Fruit fly (Drosophila melanogaster) whole organism, adult: ENCODE results near the gene Nnp-1.
A peak's percentile ranks its signal among the peaks of the same experiment; 100 is the strongest.

Source experiments
- CG11617 ChIP-seq: fragments of 200-800 bp; sonication (Bioruptor generic); optimal IDR thresholded peaks from 2 replicates; lab custom pipeline; 2017; ENCODE audit warnings: mild to moderate bottlenecking, missing biosample characterization, missing genetic modification reagents, missing genetic modification characterization
- CG12768 ChIP-seq: fragments of 200-800 bp; sonication (Bioruptor generic); optimal IDR thresholded peaks from 2 replicates; lab custom pipeline; 2017; ENCODE audit warnings: missing biosample characterization, missing genetic modification characterization, mild to moderate bottlenecking, moderate library complexity, missing genetic modification reagents
- CG14711 ChIP-seq: fragments of 200-800 bp; sonication (Bioruptor generic); optimal IDR thresholded peaks from 2 replicates; lab custom pipeline; 2018; ENCODE audit warnings: missing biosample characterization, mild to moderate bottlenecking, missing genetic modification characterization, moderate library complexity
- CG1620 ChIP-seq: fragments of 200-800 bp; sonication (Bioruptor generic); optimal IDR thresholded peaks from 2 replicates; lab custom pipeline; 2016; ENCODE audit warnings: missing biosample characterization, missing genetic modification characterization
- CG33017 ChIP-seq: fragments of 200-800 bp; sonication (Bioruptor generic); optimal IDR thresholded peaks from 2 replicates; lab custom pipeline; 2018; ENCODE audit warnings: missing biosample characterization, mild to moderate bottlenecking, missing genetic modification characterization, moderate library complexity
- CG5204 ChIP-seq: fragments of 200-800 bp; sonication (Bioruptor generic); optimal IDR thresholded peaks from 2 replicates; lab custom pipeline; 2016; ENCODE audit warnings: missing biosample characterization, missing genetic modification characterization
- CG7045 ChIP-seq: fragments of 200-800 bp; sonication (Bioruptor generic); optimal IDR thresholded peaks from 2 replicates; lab custom pipeline; 2017; ENCODE audit warnings: missing biosample characterization, mild to moderate bottlenecking, missing genetic modification characterization
- CG7101 ChIP-seq: fragments of 200-800 bp; sonication (Bioruptor generic); optimal IDR thresholded peaks from 2 replicates; lab custom pipeline; 2018; ENCODE audit warnings: missing biosample characterization, mild to moderate bottlenecking, missing genetic modification characterization, moderate library complexity
- Clk ChIP-seq: fragments of 200-800 bp; sonication (Bioruptor generic); optimal IDR thresholded peaks from 2 replicates; lab custom pipeline; 2017; ENCODE audit warnings: missing biosample characterization, missing genetic modification characterization
- Crg-1 ChIP-seq: fragments of 200-800 bp; sonication (Bioruptor generic); optimal IDR thresholded peaks from 2 replicates; lab custom pipeline; 2016; ENCODE audit warnings: missing biosample characterization, missing genetic modification characterization
- Hr96 ChIP-seq: fragments of 200-800 bp; sonication (Bioruptor generic); optimal IDR thresholded peaks from 2 replicates; lab custom pipeline; 2016; ENCODE audit warnings: missing biosample characterization, missing genetic modification characterization
- Mnt ChIP-seq: fragments of 200-800 bp; sonication (Bioruptor generic); optimal IDR thresholded peaks from 2 replicates; lab custom pipeline; 2016; ENCODE audit warnings: missing biosample characterization, mild to moderate bottlenecking, missing genetic modification characterization
- bab1 ChIP-seq: fragments of 200-800 bp; sonication (Bioruptor generic); optimal IDR thresholded peaks from 3 replicates; lab custom pipeline; 2019; ENCODE audit warnings: missing biosample characterization, mild to moderate bottlenecking, missing genetic modification characterization, moderate library complexity
- cic ChIP-seq: fragments of 200-800 bp; sonication (Bioruptor generic); optimal IDR thresholded peaks from 2 replicates; lab custom pipeline; 2017; ENCODE audit warnings: missing biosample characterization, mild to moderate bottlenecking, missing genetic modification characterization, moderate library complexity
- cnc ChIP-seq, 2 experiments: fragments of >200 bp; optimal IDR thresholded peaks; 2 replicates each; lab custom pipeline; 2017
- kay ChIP-seq: fragments of 200-800 bp; sonication (Bioruptor generic); peaks from one replicate; lab custom pipeline; 2016; ENCODE audit warnings: missing biosample characterization, missing genetic modification characterization, borderline replicate concordance
- ovo ChIP-seq: fragments of 200-800 bp; sonication (Bioruptor generic); optimal IDR thresholded peaks from 2 replicates; lab custom pipeline; 2016; ENCODE audit warnings: missing biosample characterization, missing genetic modification characterization
- pad ChIP-seq: fragments of 200-800 bp; sonication (Bioruptor generic); optimal IDR thresholded peaks from 3 replicates; lab custom pipeline; 2017; ENCODE audit warnings: missing biosample characterization, missing genetic modification characterization, mild to moderate bottlenecking, moderate library complexity, missing genetic modification reagents
- tj ChIP-seq: fragments of 200-800 bp; sonication (Bioruptor generic); optimal IDR thresholded peaks from 3 replicates; lab custom pipeline; 2017; ENCODE audit warnings: missing biosample characterization, mild to moderate bottlenecking, missing genetic modification characterization, moderate library complexity
- toe ChIP-seq: fragments of 200-800 bp; sonication (Bioruptor generic); optimal IDR thresholded peaks from 2 replicates; lab custom pipeline; 2016; ENCODE audit warnings: missing biosample characterization, missing genetic modification characterization

The Nnp-1 gene

dm6 chr2L:13382351-13383029, 16.5 kb upstream of the Nnp-1 start, which contains the start of gene loqs:
TSS of gene loqs (plus strand) at chr2L:13382652.
- TF ChIP-seq pad, result no peak
- no peak for TF ChIP-seq Crg-1 (GFP tag; lab: Kevin White, UChicago)
- TF ChIP-seq bab1 (GFP tag; lab: Kevin White, UChicago), result peak; percentile 64
- no peak for TF ChIP-seq CG12768
- peak; percentile 49 for TF ChIP-seq CG7101 (tag; lab: Kevin White, UChicago)
- TF ChIP-seq cnc (optimal IDR thresholded peaks at IDR 0.05; lab: Kevin White, UChicago), result no peak
- TF ChIP-seq Clk (GFP tag; lab: Kevin White, UChicago), result no peak
- no peak for TF ChIP-seq tj (GFP tag; lab: Kevin White, UChicago)
- TF ChIP-seq CG14711 (tag; lab: Kevin White, UChicago), result peak; percentile 56
- TF ChIP-seq CG1620 (GFP tag; lab: Kevin White, UChicago), result peak; percentile 60

dm6 chr2L:13378488-13378964, 12.5 kb upstream of the Nnp-1 start, which contains the start of the genes CG9302 and beta'COP:
TSS of gene CG9302 (minus strand) at chr2L:13378538.
TSS of gene beta'COP (plus strand) at chr2L:13378902.
- TF ChIP-seq pad, result peak; percentile 70
- peak; percentile 74 for TF ChIP-seq ovo (GFP tag; lab: Kevin White, UChicago)
- peak; percentile 64 for TF ChIP-seq tj (GFP tag; lab: Kevin White, UChicago)
- peak; percentile 69 for TF ChIP-seq Clk (GFP tag; lab: Kevin White, UChicago)
- peak; percentile 83 for TF ChIP-seq bab1 (GFP tag; lab: Kevin White, UChicago)
- no peak for TF ChIP-seq toe (GFP tag; lab: Kevin White, UChicago)
- no peak for TF ChIP-seq kay (GFP tag; lab: Kevin White, UChicago)
- peak; percentile 89 for TF ChIP-seq CG11617 (GFP tag; lab: Kevin White, UChicago)
- TF ChIP-seq CG14711 (tag; lab: Kevin White, UChicago), result peak; percentile 97
- no peak for TF ChIP-seq cnc (optimal IDR thresholded peaks at IDR 0.05; lab: Kevin White, UChicago)
- peak; percentile 82 for TF ChIP-seq CG1620 (GFP tag; lab: Kevin White, UChicago)
- TF ChIP-seq CG33017, result peak; percentile 70
- TF ChIP-seq cic (GFP tag; lab: Kevin White, UChicago), result peak; percentile 35
- TF ChIP-seq CG7045 (GFP tag; lab: Kevin White, UChicago), result peak; percentile 72
- peak; percentile 78 for TF ChIP-seq CG7101 (tag; lab: Kevin White, UChicago)
- no peak for TF ChIP-seq Hr96 (GFP tag; lab: Kevin White, UChicago)
- peak; percentile 80 for TF ChIP-seq CG12768
- no peak for TF ChIP-seq CG5204
- peak; percentile 49 for TF ChIP-seq Crg-1 (GFP tag; lab: Kevin White, UChicago)
- TF ChIP-seq Mnt (GFP tag; lab: Kevin White, UChicago), result peak; percentile 69

- TF ChIP-seq cic (GFP tag; lab: Kevin White, UChicago), result peak; percentile 71
- no peak for TF ChIP-seq Mnt (GFP tag; lab: Kevin White, UChicago)
Observed at dm6 chr2L:13376086-13376485, 10.1 kb upstream of the Nnp-1 start.

- TF ChIP-seq cic (GFP tag; lab: Kevin White, UChicago) (peak; percentile 69), Clk (GFP tag; lab: Kevin White, UChicago) (peak; percentile 97), Crg-1 (GFP tag; lab: Kevin White, UChicago) (peak; percentile 99), CG12768 (peak; percentile 98), CG5204 (peak; percentile 98), tj (GFP tag; lab: Kevin White, UChicago) (peak; percentile 88), kay (GFP tag; lab: Kevin White, UChicago) (no peak), cnc (optimal IDR thresholded peaks at IDR 0.05; lab: Kevin White, UChicago) (no peak), ovo (GFP tag; lab: Kevin White, UChicago) (peak; percentile 97), Hr96 (GFP tag; lab: Kevin White, UChicago) (peak; percentile 99), bab1 (GFP tag; lab: Kevin White, UChicago) (peak; percentile 96), CG33017 (peak; percentile 93), Mnt (GFP tag; lab: Kevin White, UChicago) (peak; percentile 97), CG1620 (GFP tag; lab: Kevin White, UChicago) (peak; percentile 99), CG7101 (tag; lab: Kevin White, UChicago) (peak; percentile 97), CG14711 (tag; lab: Kevin White, UChicago) (peak; percentile 90), CG11617 (GFP tag; lab: Kevin White, UChicago) (peak; percentile 98), CG7045 (GFP tag; lab: Kevin White, UChicago) (peak; percentile 95), toe (GFP tag; lab: Kevin White, UChicago) (peak; percentile 99), pad (peak; percentile 94)
Observed at dm6 chr2L:13373435-13374242, 7.7 kb upstream of the Nnp-1 start, which contains the start of the genes Bdp1 and CG6565. TSS of gene Bdp1 (minus strand) at chr2L:13373890. TSS of gene CG6565 (plus strand) at chr2L:13374019.

dm6 chr2L:13370762-13371161, 4.8 kb upstream of the Nnp-1 start, which contains the start of gene ND-B22:
TSS of gene ND-B22 (minus strand) at chr2L:13371110.
- TF ChIP-seq bab1 (GFP tag; lab: Kevin White, UChicago) (peak; percentile 81), Mnt (GFP tag; lab: Kevin White, UChicago) (peak; percentile 79), CG12768 (peak; percentile 84), Crg-1 (GFP tag; lab: Kevin White, UChicago) (peak; percentile 91), cic (GFP tag; lab: Kevin White, UChicago) (peak; percentile 36), toe (GFP tag; lab: Kevin White, UChicago) (peak; percentile 49), tj (GFP tag; lab: Kevin White, UChicago) (peak; percentile 4), CG11617 (GFP tag; lab: Kevin White, UChicago) (peak; percentile 51), ovo (GFP tag; lab: Kevin White, UChicago) (peak; percentile 62), CG5204 (peak; percentile 57), kay (GFP tag; lab: Kevin White, UChicago) (no peak), Clk (GFP tag; lab: Kevin White, UChicago) (no peak), cnc (optimal IDR thresholded peaks at IDR 0.05; lab: Kevin White, UChicago) (no peak), pad (peak; percentile 77), CG14711 (tag; lab: Kevin White, UChicago) (peak; percentile 97), CG7045 (GFP tag; lab: Kevin White, UChicago) (peak; percentile 41), CG33017 (peak; percentile 55), CG1620 (GFP tag; lab: Kevin White, UChicago) (peak; percentile 90), Hr96 (GFP tag; lab: Kevin White, UChicago) (peak; percentile 41), CG7101 (tag; lab: Kevin White, UChicago) (peak; percentile 84)
